Fruit fly (Drosophila melanogaster) whole organism, embryonic: ENCODE data around the gene CG6163.

Source experiments
- Atf-2 ChIP-seq: fragments of 200-800 bp; sonication (Bioruptor generic); optimal IDR thresholded peaks from 2 replicates; lab custom pipeline; 2016; ENCODE audit warnings: missing biosample characterization, missing genetic modification characterization
- Atf6 ChIP-seq: fragments of 200-800 bp; sonication (Bioruptor generic); IDR thresholded peaks from 2 replicates; pipeline ENCODE4 v1.3.6; 2022; ENCODE audit warnings: missing biosample characterization, missing genetic modification characterization
- Awh ChIP-seq: fragments of 200-800 bp; sonication (Bioruptor generic); IDR thresholded peaks from 2 replicates; pipeline ENCODE4, ENCODE4 v1.3.6; 2022; ENCODE audit warnings: missing biosample characterization, missing genetic modification characterization
- CG10147 ChIP-seq: fragments of 200-800 bp; sonication (Bioruptor generic); optimal IDR thresholded peaks from 2 replicates; lab custom pipeline; 2019; ENCODE audit warnings: missing biosample characterization, mild to moderate bottlenecking, missing genetic modification characterization, moderate library complexity
- CG10366 ChIP-seq: fragments of 200-800 bp; sonication (Bioruptor generic); IDR thresholded peaks from 2 replicates; pipeline ENCODE4 v1.3.6; 2022; ENCODE audit warnings: missing biosample characterization, missing genetic modification characterization
- CG13894 ChIP-seq: fragments of 200-800 bp; sonication (Bioruptor generic); optimal IDR thresholded peaks from 3 replicates; lab custom pipeline; 2018; ENCODE audit warnings: missing biosample characterization, mild to moderate bottlenecking, missing genetic modification characterization, moderate library complexity
- CG2199 ChIP-seq: fragments of 200-800 bp; sonication (Bioruptor generic); IDR thresholded peaks from 3 replicates; pipeline ENCODE4 v1.3.6; 2022; ENCODE audit warnings: missing biosample characterization, missing genetic modification characterization
- CG2678 ChIP-seq: fragments of 200-800 bp; sonication (Bioruptor generic); optimal IDR thresholded peaks from 3 replicates; lab custom pipeline; 2019; ENCODE audit warnings: missing biosample characterization, mild to moderate bottlenecking, missing genetic modification characterization, moderate library complexity
- CG6175 ChIP-seq: fragments of 200-800 bp; sonication (Bioruptor generic); IDR thresholded peaks from 3 replicates; pipeline ENCODE4 v1.3.6; 2022; ENCODE audit warnings: missing biosample characterization, missing genetic modification characterization
- E2f2 ChIP-seq: fragments of 200-800 bp; sonication (Bioruptor generic); IDR thresholded peaks from 2 replicates; pipeline ENCODE4 v1.3.6; 2022; ENCODE audit warnings: missing biosample characterization, missing genetic modification characterization
- HHEX ChIP-seq: fragments of 200-800 bp; sonication (Bioruptor generic); optimal IDR thresholded peaks from 3 replicates; lab custom pipeline; 2017; ENCODE audit warnings: missing biosample characterization, mild to moderate bottlenecking, missing genetic modification characterization, missing genetic modification reagents
- HLH4C ChIP-seq: fragments of 200-800 bp; sonication (Bioruptor generic); IDR thresholded peaks from 3 replicates; pipeline ENCODE4 v1.3.6; 2022; ENCODE audit warnings: missing biosample characterization, missing genetic modification characterization; ENCODE audit not compliant: partially characterized antibody
- HLH54F ChIP-seq: fragments of 200-800 bp; sonication (Bioruptor generic); optimal IDR thresholded peaks from 3 replicates; lab custom pipeline; 2016; ENCODE audit warnings: missing biosample characterization, missing genetic modification characterization
- Hr3 ChIP-seq: fragments of 200-800 bp; sonication (Bioruptor generic); optimal IDR thresholded peaks from 3 replicates; lab custom pipeline; 2016; ENCODE audit warnings: missing biosample characterization, missing genetic modification characterization
- MTF-1 ChIP-seq: fragments of 200-800 bp; sonication (Bioruptor generic); optimal IDR thresholded peaks from 2 replicates; lab custom pipeline; 2018; ENCODE audit warnings: missing biosample characterization, mild to moderate bottlenecking, missing genetic modification characterization, borderline replicate concordance
- Mad ChIP-seq: fragments of 200-800 bp; sonication (Bioruptor generic); optimal IDR thresholded peaks from 2 replicates; lab custom pipeline; 2016; ENCODE audit warnings: missing biosample characterization, missing genetic modification characterization
- Med ChIP-seq: fragments of 200-800 bp; sonication (Bioruptor generic); peaks from one replicate; lab custom pipeline; 2016; ENCODE audit warnings: missing biosample characterization, missing genetic modification characterization, mild to moderate bottlenecking, inconsistent platforms, moderate library complexity
- NC2α ChIP-seq: fragments of 200-800 bp; sonication (Bioruptor generic); optimal IDR thresholded peaks from 2 replicates; lab custom pipeline; 2016; ENCODE audit warnings: missing biosample characterization, missing genetic modification characterization
- Nf-YA ChIP-seq: fragments of 200-800 bp; sonication (Bioruptor generic); IDR thresholded peaks from 2 replicates; pipeline ENCODE4 v1.3.6; 2022; ENCODE audit warnings: missing biosample characterization, missing genetic modification characterization
- Oaz ChIP-seq: fragments of 200-800 bp; sonication (Bioruptor generic); IDR thresholded peaks from 2 replicates; pipeline ENCODE4 v1.3.6; 2022; ENCODE audit warnings: missing biosample characterization, missing genetic modification characterization
- Ptx1 ChIP-seq: fragments of 200-800 bp; sonication (Bioruptor generic); IDR thresholded peaks from 2 replicates; pipeline ENCODE4 v1.3.6; 2022; ENCODE audit warnings: missing biosample characterization, missing genetic modification characterization
- Ravus ChIP-seq: fragments of 200-800 bp; sonication (Bioruptor generic); IDR thresholded peaks from 2 replicates; pipeline ENCODE4 v1.3.6; 2022; ENCODE audit warnings: missing biosample characterization, missing genetic modification characterization
- TFAM ChIP-seq: fragments of 200-800 bp; sonication (Bioruptor generic); optimal IDR thresholded peaks from 2 replicates; lab custom pipeline; 2017; ENCODE audit warnings: missing biosample characterization, missing genetic modification characterization, inconsistent platforms
- abd-A ChIP-seq: fragments of 200-800 bp; sonication (Bioruptor generic); optimal IDR thresholded peaks from 3 replicates; lab custom pipeline; 2019; ENCODE audit warnings: missing biosample characterization, mild to moderate bottlenecking, missing genetic modification characterization, moderate library complexity
- amos ChIP-seq: fragments of 200-800 bp; sonication (Bioruptor generic); IDR thresholded peaks from 2 replicates; pipeline ENCODE4 v1.3.6; 2022; ENCODE audit warnings: missing biosample characterization, missing genetic modification characterization; ENCODE audit not compliant: partially characterized antibody
- az2 ChIP-seq: fragments of 200-800 bp; sonication (Bioruptor generic); optimal IDR thresholded peaks from 3 replicates; lab custom pipeline; 2016; ENCODE audit warnings: missing biosample characterization, missing genetic modification characterization
- chinmo ChIP-seq: fragments of 200-800 bp; sonication (Bioruptor generic); IDR thresholded peaks from 4 replicates; pipeline ENCODE4 v1.3.6; 2022; ENCODE audit warnings: missing biosample characterization, missing genetic modification characterization; ENCODE audit not compliant: partially characterized antibody
- chm ChIP-seq: fragments of 200-800 bp; sonication (Bioruptor generic); IDR thresholded peaks from 2 replicates; pipeline ENCODE4 v1.3.6; 2022; ENCODE audit warnings: missing biosample characterization, missing genetic modification characterization
- croc ChIP-seq: fragments of 200-800 bp; sonication (Bioruptor generic); conservative IDR thresholded peaks from 3 replicates; pipeline ENCODE4 v1.3.6; 2022; ENCODE audit warnings: missing biosample characterization, missing genetic modification characterization
- cwo ChIP-seq: fragments of 200-800 bp; sonication (Bioruptor generic); optimal IDR thresholded peaks from 3 replicates; lab custom pipeline; 2017; ENCODE audit warnings: missing biosample characterization, missing genetic modification characterization, mild to moderate bottlenecking, moderate library complexity, missing genetic modification reagents
- dm ChIP-seq: fragments of 200-800 bp; sonication (Bioruptor generic); optimal IDR thresholded peaks from 3 replicates; lab custom pipeline; 2016; ENCODE audit warnings: missing biosample characterization, missing genetic modification characterization
- grau ChIP-seq: fragments of 200-800 bp; optimal IDR thresholded peaks from 3 replicates; lab custom pipeline; 2019; ENCODE audit warnings: missing biosample characterization, mild to moderate bottlenecking, missing genetic modification characterization, moderate library complexity
- grn ChIP-seq: fragments of 200-800 bp; sonication (Bioruptor generic); optimal IDR thresholded peaks from 3 replicates; lab custom pipeline; 2017; ENCODE audit warnings: missing biosample characterization, missing genetic modification characterization
- inv ChIP-seq: fragments of 200-800 bp; sonication (Bioruptor generic); IDR thresholded peaks from 2 replicates; pipeline ENCODE4 v1.3.6; 2022; ENCODE audit warnings: missing biosample characterization, missing genetic modification characterization; ENCODE audit not compliant: partially characterized antibody
- kni ChIP-seq: fragments of 200-800 bp; sonication (Bioruptor generic); optimal IDR thresholded peaks from 3 replicates; lab custom pipeline; 2017; ENCODE audit warnings: mild to moderate bottlenecking, missing biosample characterization, missing genetic modification reagents, missing genetic modification characterization
- lab ChIP-seq: fragments of 200-800 bp; sonication (Bioruptor generic); optimal IDR thresholded peaks from 3 replicates; lab custom pipeline; 2017; ENCODE audit warnings: missing biosample characterization, missing genetic modification characterization, mild to moderate bottlenecking, moderate library complexity, missing genetic modification reagents
- pros ChIP-seq: fragments of 200-800 bp; sonication (Bioruptor generic); optimal IDR thresholded peaks from 3 replicates; lab custom pipeline; 2019; ENCODE audit warnings: missing biosample characterization, mild to moderate bottlenecking, missing genetic modification characterization, moderate library complexity
- run ChIP-seq: fragments of 200-800 bp; sonication (Bioruptor generic); optimal IDR thresholded peaks from 3 replicates; lab custom pipeline; 2018; ENCODE audit warnings: missing biosample characterization, mild to moderate bottlenecking, missing genetic modification characterization
- sc ChIP-seq, 3 experiments: fragments of >200 bp in 2 of 3; fragments of 200-800 bp in 1 of 3; sonication (Bioruptor generic) in 1 of 3; optimal IDR thresholded peaks; 2 replicates in 2 of 3; 3 replicates in 1 of 3; lab custom pipeline; 2017; ENCODE audit warnings: mild to moderate bottlenecking in 1 of 3, missing biosample characterization in 1 of 3, missing genetic modification characterization in 1 of 3, missing genetic modification reagents in 1 of 3
- schlank ChIP-seq: fragments of 200-800 bp; sonication (Bioruptor generic); optimal IDR thresholded peaks from 2 replicates; lab custom pipeline; 2018; ENCODE audit warnings: missing biosample characterization, mild to moderate bottlenecking, missing genetic modification characterization
- sd ChIP-seq: fragments of 200-800 bp; sonication (Bioruptor generic); optimal IDR thresholded peaks from 3 replicates; lab custom pipeline; 2018; ENCODE audit warnings: missing biosample characterization, mild to moderate bottlenecking, missing genetic modification characterization, moderate library complexity
- tap ChIP-seq: fragments of 200-800 bp; optimal IDR thresholded peaks from 3 replicates; lab custom pipeline; 2019; ENCODE audit warnings: missing biosample characterization, mild to moderate bottlenecking, missing genetic modification characterization, moderate library complexity
- tio ChIP-seq: fragments of 200-800 bp; sonication (Bioruptor generic); optimal IDR thresholded peaks from 2 replicates; lab custom pipeline; 2017; ENCODE audit warnings: missing biosample characterization, missing genetic modification characterization, inconsistent platforms
- toy ChIP-seq: fragments of 200-800 bp; sonication (Bioruptor generic); IDR thresholded peaks from 2 replicates; pipeline ENCODE4 v1.3.6; 2022; ENCODE audit warnings: missing biosample characterization, missing genetic modification characterization
- trem ChIP-seq: fragments of 200-800 bp; optimal IDR thresholded peaks from 3 replicates; lab custom pipeline; 2019; ENCODE audit warnings: missing biosample characterization, mild to moderate bottlenecking, missing genetic modification characterization, moderate library complexity
- tx ChIP-seq: fragments of 200-800 bp; sonication (Bioruptor generic); optimal IDR thresholded peaks from 2 replicates; lab custom pipeline; 2016; ENCODE audit warnings: missing biosample characterization, missing genetic modification characterization
- unc-4 ChIP-seq: fragments of 200-800 bp; sonication (Bioruptor generic); IDR thresholded peaks from 2 replicates; pipeline ENCODE4 v1.3.6; 2022; ENCODE audit warnings: missing biosample characterization, missing genetic modification characterization; ENCODE audit not compliant: partially characterized antibody
- vvl ChIP-seq: fragments of 200-800 bp; sonication (Bioruptor generic); IDR thresholded peaks from 2 replicates; pipeline ENCODE4 v1.3.6; 2022; ENCODE audit warnings: missing biosample characterization, missing genetic modification characterization

CG6163 gene

dm6 chr3L:11406535-11407201 lies 42.0 kb upstream of the CG6163 start:
- no peak for TF ChIP-seq Ptx1 (GFP tag; lab: Robert Waterston, UW)
- TF ChIP-seq Hr3 (GFP tag; lab: Kevin White, UChicago) = no peak
- no peak for TF ChIP-seq run
- no peak for TF ChIP-seq trem (tag; lab: Kevin White, UChicago)
- no peak for TF ChIP-seq sc (optimal IDR thresholded peaks at IDR 0.05; lab: Kevin White, UChicago)
- no peak for TF ChIP-seq sc (GFP tag; optimal IDR thresholded peaks at IDR 0.05; lab: Kevin White, UChicago)
- no peak for TF ChIP-seq unc-4 (GFP tag; lab: Robert Waterston, UW)
- TF ChIP-seq az2 = no peak
- 0 out of 4 replicates have a peak, but pooled peaks have one; percentile 52 for TF ChIP-seq chinmo (GFP tag; lab: Robert Waterston, UW)
- TF ChIP-seq E2f2 = no peak
- peak; percentile 73; the same call in 2 of the 3 replicates for TF ChIP-seq CG6175
- TF ChIP-seq Atf-2 = no peak
- TF ChIP-seq cwo = no peak
- no peak for TF ChIP-seq tx (GFP tag; lab: Kevin White, UChicago)
- TF ChIP-seq inv = no peak
- no peak for TF ChIP-seq CG10366 (GFP tag; lab: Robert Waterston, UW)
- TF ChIP-seq chm = 0 out of 2 replicates have a peak, but pooled peaks have one; percentile 24
- TF ChIP-seq tap = no peak
- no peak for TF ChIP-seq Oaz
- no peak for TF ChIP-seq schlank (tag; lab: Kevin White, UChicago)
- TF ChIP-seq Ravus = no peak
- no peak for TF ChIP-seq CG2678 (tag; lab: Kevin White, UChicago)
- TF ChIP-seq Atf6 (GFP tag; lab: Robert Waterston, UW) = no peak; the same call in 1 of the 2 replicates
- no peak for TF ChIP-seq Mad (GFP tag; lab: Kevin White, UChicago)
- peak; percentile 74 for TF ChIP-seq Med (GFP tag; lab: Kevin White, UChicago)
- TF ChIP-seq amos (GFP tag; lab: Robert Waterston, UW) = no peak
- no peak for TF ChIP-seq TFAM (GFP tag; lab: Kevin White, UChicago)
- no peak for TF ChIP-seq toy (GFP tag; lab: Robert Waterston, UW)
- peak; percentile 88 for TF ChIP-seq pros (GFP tag; lab: Kevin White, UChicago)
- TF ChIP-seq MTF-1 (GFP tag; lab: Kevin White, UChicago) = no peak
- no peak for TF ChIP-seq grau (tag; lab: Kevin White, UChicago)
- peak; percentile 27 for TF ChIP-seq lab (GFP tag; lab: Kevin White, UChicago)
- peak; percentile 35; the same call in 1 of the 2 replicates for TF ChIP-seq vvl
- no peak for TF ChIP-seq HLH54F (GFP tag; lab: Kevin White, UChicago)
- no peak for TF ChIP-seq croc
- no peak for TF ChIP-seq NC2α (GFP tag; lab: Kevin White, UChicago)
- TF ChIP-seq CG2199 (GFP tag; lab: Robert Waterston, UW) = peak; percentile 56; the same call in 1 of the 3 replicates
- peak; percentile 72 for TF ChIP-seq Awh
- peak; percentile 6 for TF ChIP-seq HHEX (GFP tag; lab: Kevin White, UChicago)
- TF ChIP-seq CG10147 = no peak
- peak; percentile 35 for TF ChIP-seq grn (GFP tag; lab: Kevin White, UChicago)
- peak; percentile 52 for TF ChIP-seq abd-A (tag; lab: Kevin White, UChicago)
- TF ChIP-seq sd (tag; lab: Kevin White, UChicago) = no peak
- TF ChIP-seq Nf-YA (GFP tag; lab: Robert Waterston, UW) = 0 out of 2 replicates have a peak, but pooled peaks have one; percentile 36
- peak; percentile 99 for TF ChIP-seq CG13894 (tag; lab: Kevin White, UChicago)
- TF ChIP-seq tio = no peak
- TF ChIP-seq dm (GFP tag; lab: Kevin White, UChicago) = no peak
- TF ChIP-seq HLH4C = 0 out of 3 replicates have a peak, but pooled peaks have one; percentile 31
- TF ChIP-seq kni (GFP tag; lab: Kevin White, UChicago) = peak; percentile 41
